Worm (Caenorhabditis elegans) whole organism, late embryonic: ENCODE data around the gene spin-1.

ENCODE experiments used
- C08G9.2 ChIP-seq: sonication (generic microtip); optimal IDR thresholded peaks from 2 replicates; lab custom pipeline; 2016; ENCODE audit warnings: mild to moderate bottlenecking, missing genetic modification characterization, moderate library complexity, missing compliant biosample characterization
- C38D4.7 ChIP-seq: fragments of 200-800 bp; sonication (Bioruptor generic); optimal IDR thresholded peaks from 2 replicates; lab custom pipeline; 2018; ENCODE audit warnings: mild to moderate bottlenecking, missing genetic modification characterization, moderate library complexity, missing compliant biosample characterization
- K09A11.1 ChIP-seq: sonication (generic microtip); optimal IDR thresholded peaks from 2 replicates; lab custom pipeline; 2017; ENCODE audit warnings: antibody characterized with exemption, mild to moderate bottlenecking, missing genetic modification characterization, missing compliant biosample characterization; ENCODE audit not compliant: insufficient read depth
- T23F11.4 ChIP-seq: fragments of 200-800 bp; sonication (Bioruptor generic); optimal IDR thresholded peaks from 2 replicates; lab custom pipeline; 2018; ENCODE audit warnings: mild to moderate bottlenecking, missing genetic modification characterization, missing compliant biosample characterization
- ama-1 ChIP-seq: fragments of 150-350 bp; optimal IDR thresholded peaks from 2 replicates; lab custom pipeline; 2014
- ceh-14 ChIP-seq: sonication (generic microtip); optimal IDR thresholded peaks from 2 replicates; lab custom pipeline; 2016; ENCODE audit warnings: missing genotype, missing genetic modification characterization, missing compliant biosample characterization
- ceh-22 ChIP-seq: sonication (generic microtip); optimal IDR thresholded peaks from 2 replicates; lab custom pipeline; 2017; ENCODE audit warnings: missing biosample characterization, missing genetic modification characterization
- ceh-24 ChIP-seq: sonication (generic microtip); optimal IDR thresholded peaks from 2 replicates; lab custom pipeline; 2016; ENCODE audit warnings: mild to moderate bottlenecking, missing genetic modification characterization, missing compliant biosample characterization
- ceh-45 ChIP-seq: fragments of 200-800 bp; sonication (Bioruptor generic); IDR thresholded peaks from 2 replicates; pipeline ENCODE4 v1.3.6; 2022; ENCODE audit warnings: missing genetic modification reagents, missing genetic modification characterization, missing compliant biosample characterization
- ceh-48 ChIP-seq: sonication (generic microtip); optimal IDR thresholded peaks from 2 replicates; lab custom pipeline; 2016; ENCODE audit warnings: missing genetic modification characterization, inconsistent platforms, missing compliant biosample characterization
- ceh-6 ChIP-seq: fragments of 200-800 bp; sonication (Bioruptor generic); optimal IDR thresholded peaks from 2 replicates; lab custom pipeline; 2018; ENCODE audit warnings: mild to moderate bottlenecking, missing genetic modification characterization, missing compliant biosample characterization
- che-1 ChIP-seq: sonication (generic microtip); optimal IDR thresholded peaks from 2 replicates; lab custom pipeline; 2016; ENCODE audit warnings: mild to moderate bottlenecking, missing genetic modification characterization, missing compliant biosample characterization
- dve-1 ChIP-seq: sonication (generic microtip); optimal IDR thresholded peaks from 2 replicates; lab custom pipeline; 2017; ENCODE audit warnings: antibody characterized with exemption, mild to moderate bottlenecking, missing genetic modification characterization, missing compliant biosample characterization
- elt-2 ChIP-seq: sonication (generic microtip); optimal IDR thresholded peaks from 2 replicates; lab custom pipeline; 2016; ENCODE audit warnings: missing genetic modification reagents, missing genetic modification characterization, missing compliant biosample characterization
- elt-4 ChIP-seq: sonication (generic microtip); optimal IDR thresholded peaks from 2 replicates; lab custom pipeline; 2016; ENCODE audit warnings: missing genetic modification characterization, missing compliant biosample characterization
- ets-4 ChIP-seq: sonication (generic microtip); optimal IDR thresholded peaks from 2 replicates; lab custom pipeline; 2016; ENCODE audit warnings: missing genetic modification characterization, missing compliant biosample characterization
- eyg-1 ChIP-seq: sonication (generic microtip); optimal IDR thresholded peaks from 2 replicates; lab custom pipeline; 2016; ENCODE audit warnings: missing genotype, missing genetic modification characterization, missing compliant biosample characterization
- fax-1 ChIP-seq: sonication (generic microtip); optimal IDR thresholded peaks from 2 replicates; lab custom pipeline; 2016; ENCODE audit warnings: missing genotype, missing genetic modification characterization, missing compliant biosample characterization
- fkh-10 ChIP-seq: fragments of 150-350 bp; optimal IDR thresholded peaks from 2 replicates; lab custom pipeline; 2014; ENCODE audit warnings: missing biosample characterization, missing genetic modification reagents, missing genetic modification characterization
- fkh-6 ChIP-seq: sonication (generic microtip); optimal IDR thresholded peaks from 2 replicates; lab custom pipeline; 2016; ENCODE audit warnings: missing genetic modification characterization, missing compliant biosample characterization
- gmeb-2 ChIP-seq: sonication (generic microtip); optimal IDR thresholded peaks from 2 replicates; lab custom pipeline; 2016; ENCODE audit warnings: missing genetic modification characterization, inconsistent platforms, missing compliant biosample characterization
- hlh-13 ChIP-seq: fragments of 200-800 bp; sonication (Bioruptor generic); optimal IDR thresholded peaks from 2 replicates; lab custom pipeline; 2018; ENCODE audit warnings: mild to moderate bottlenecking, missing genetic modification characterization, missing compliant biosample characterization
- hlh-15 ChIP-seq: sonication (generic microtip); optimal IDR thresholded peaks from 2 replicates; lab custom pipeline; 2016; ENCODE audit warnings: missing genetic modification characterization, missing compliant biosample characterization
- hlh-30 ChIP-seq: sonication (generic microtip); optimal IDR thresholded peaks from 2 replicates; lab custom pipeline; 2017; ENCODE audit warnings: antibody characterized with exemption, missing genetic modification characterization, missing compliant biosample characterization; ENCODE audit not compliant: insufficient read depth
- hlh-6 ChIP-seq: sonication (generic microtip); optimal IDR thresholded peaks from 2 replicates; lab custom pipeline; 2016; ENCODE audit warnings: missing genotype, missing genetic modification characterization, missing compliant biosample characterization
- hlh-8 ChIP-seq: sonication (generic microtip); optimal IDR thresholded peaks from 2 replicates; lab custom pipeline; 2016; ENCODE audit warnings: missing genotype, missing genetic modification characterization, missing compliant biosample characterization
- lin-11 ChIP-seq: fragments of 200-800 bp; sonication (Bioruptor generic); optimal IDR thresholded peaks from 2 replicates; lab custom pipeline; 2018; ENCODE audit warnings: mild to moderate bottlenecking, missing genetic modification characterization, missing compliant biosample characterization
- madf-2 ChIP-seq: sonication (generic microtip); optimal IDR thresholded peaks from 2 replicates; lab custom pipeline; 2017; ENCODE audit warnings: missing genetic modification characterization, missing compliant biosample characterization
- mec-3 ChIP-seq: sonication (generic microtip); optimal IDR thresholded peaks from 2 replicates; lab custom pipeline; 2016; ENCODE audit warnings: borderline replicate concordance, missing genetic modification characterization, missing compliant biosample characterization
- nfya-1 ChIP-seq: sonication (generic microtip); optimal IDR thresholded peaks from 2 replicates; lab custom pipeline; 2017; ENCODE audit warnings: missing genetic modification characterization, mild to moderate bottlenecking, missing compliant biosample characterization, antibody characterized with exemption, moderate library complexity
- npax-4 ChIP-seq: sonication (generic microtip); optimal IDR thresholded peaks from 2 replicates; lab custom pipeline; 2016; ENCODE audit warnings: missing genetic modification characterization, missing compliant biosample characterization
- odd-2 ChIP-seq: sonication (generic microtip); optimal IDR thresholded peaks from 2 replicates; lab custom pipeline; 2017; ENCODE audit warnings: antibody characterized with exemption, mild to moderate bottlenecking, missing genetic modification characterization, missing compliant biosample characterization
- pax-1 ChIP-seq: fragments of 150-350 bp; optimal IDR thresholded peaks from 2 replicates; lab custom pipeline; 2014; ENCODE audit warnings: missing biosample characterization, missing genetic modification characterization
- pha-2 ChIP-seq: sonication (generic microtip); optimal IDR thresholded peaks from 2 replicates; lab custom pipeline; 2017; ENCODE audit warnings: mild to moderate bottlenecking, missing genetic modification characterization, missing compliant biosample characterization
- pha-4 ChIP-seq: fragments of 150-350 bp; optimal IDR thresholded peaks from 2 replicates; lab custom pipeline; 2018; ENCODE audit warnings: missing biosample characterization, missing genetic modification reagents, missing genetic modification characterization
- pqm-1 ChIP-seq: sonication (generic microtip); optimal IDR thresholded peaks from 2 replicates; lab custom pipeline; 2016; ENCODE audit warnings: missing genetic modification characterization, missing compliant biosample characterization
- rnt-1 ChIP-seq: sonication (generic microtip); optimal IDR thresholded peaks from 2 replicates; lab custom pipeline; 2016; ENCODE audit warnings: missing genetic modification characterization, missing compliant biosample characterization
- sox-4 ChIP-seq: sonication (generic microtip); optimal IDR thresholded peaks from 2 replicates; lab custom pipeline; 2017; ENCODE audit warnings: mild to moderate bottlenecking, missing genetic modification characterization, inconsistent platforms, missing compliant biosample characterization
- tbx-7 ChIP-seq: sonication (generic microtip); optimal IDR thresholded peaks from 2 replicates; lab custom pipeline; 2016; ENCODE audit warnings: missing genotype, missing genetic modification characterization, missing compliant biosample characterization
- unc-42 ChIP-seq: sonication (generic microtip); optimal IDR thresholded peaks from 2 replicates; lab custom pipeline; 2016; ENCODE audit warnings: missing genotype, missing genetic modification characterization, missing compliant biosample characterization
- unc-55 ChIP-seq: sonication (generic microtip); optimal IDR thresholded peaks from 2 replicates; lab custom pipeline; 2017; ENCODE audit warnings: missing biosample characterization, missing genetic modification reagents, missing genetic modification characterization
- zip-5 ChIP-seq: sonication (generic microtip); optimal IDR thresholded peaks from 2 replicates; lab custom pipeline; 2016; ENCODE audit warnings: missing genetic modification characterization, missing compliant biosample characterization

The spin-1 gene

ce11 chrV:12111452-12111851 lies 3.3 kb upstream of the spin-1 start, which contains the start of gene lhpp-1:
Gene lhpp-1, minus strand, starts transcription at chrV:12111805.
- TF ChIP-seq zip-5 (tag; lab: Kevin White, UChicago), result no peak
- peak; percentile 33 for TF ChIP-seq unc-55 (GFP tag; lab: Kevin White, UChicago)
- peak; percentile 55 for TF ChIP-seq hlh-30
- no peak for TF ChIP-seq fkh-10 (GFP tag; lab: Kevin White, UChicago)
- no peak for TF ChIP-seq rnt-1 (tag; lab: Kevin White, UChicago)
- no peak for TF ChIP-seq ceh-24 (tag; lab: Kevin White, UChicago)
- no peak for TF ChIP-seq T23F11.4

- no peak for TF ChIP-seq unc-55 (GFP tag; lab: Kevin White, UChicago)
- TF ChIP-seq npax-4 (tag; lab: Kevin White, UChicago), result no peak
- TF ChIP-seq rnt-1 (tag; lab: Kevin White, UChicago), result no peak
- no peak for TF ChIP-seq madf-2 (tag; lab: Kevin White, UChicago)
- TF ChIP-seq sox-4, result no peak
- TF ChIP-seq hlh-6 (tag; lab: Kevin White, UChicago), result no peak
- no peak for TF ChIP-seq ceh-48 (tag; lab: Kevin White, UChicago)
- no peak for TF ChIP-seq unc-42 (tag; lab: Kevin White, UChicago)
- TF ChIP-seq lin-11 (tag; lab: Kevin White, UChicago), result no peak
- TF ChIP-seq pha-2 (tag; lab: Kevin White, UChicago), result no peak
- no peak for TF ChIP-seq hlh-13 (GFP tag; lab: Kevin White, UChicago)
- no peak for TF ChIP-seq elt-2 (tag; lab: Kevin White, UChicago)
- TF ChIP-seq ceh-6 (GFP tag; lab: Kevin White, UChicago), result no peak
- no peak for TF ChIP-seq C38D4.7 (GFP tag; lab: Kevin White, UChicago)
These were observed 1.1 kb upstream of the spin-1 start for ce11 chrV:12113726-12114125.

ce11 chrV:12115150-12115549 lies 357 bp downstream of the spin-1 start:
- TF ChIP-seq fkh-6 (tag; lab: Kevin White, UChicago) (no peak), K09A11.1 (tag; lab: Kevin White, UChicago) (no peak), fax-1 (tag; lab: Kevin White, UChicago) (no peak), ceh-14 (no peak), hlh-13 (GFP tag; lab: Kevin White, UChicago) (no peak), che-1 (tag; lab: Kevin White, UChicago) (no peak), hlh-8 (tag; lab: Kevin White, UChicago) (no peak), T23F11.4 (no peak), pqm-1 (tag; lab: Kevin White, UChicago) (no peak), elt-2 (tag; lab: Kevin White, UChicago) (no peak), mec-3 (no peak), nfya-1 (no peak), ceh-22 (tag; lab: Kevin White, UChicago) (no peak)

ce11 chrV:12117567-12118053 lies 2.8 kb downstream of the spin-1 start, which contains the start of gene C13C4.8:
Gene C13C4.8, plus strand, starts transcription at chrV:12118003.
- TF ChIP-seq ceh-24 (tag; lab: Kevin White, UChicago), result no peak
- TF ChIP-seq dve-1 (tag; lab: Kevin White, UChicago), result no peak

ce11 chrV:12120381-12120780 lies 5.6 kb downstream of the spin-1 start, which contains the start of gene C13C4.7:
Gene C13C4.7, minus strand, starts transcription at chrV:12120481.
- TF ChIP-seq odd-2 (tag; lab: Kevin White, UChicago) (no peak), ceh-48 (tag; lab: Kevin White, UChicago) (no peak), ets-4 (no peak), elt-4 (tag; lab: Kevin White, UChicago) (no peak), lin-11 (tag; lab: Kevin White, UChicago) (no peak), ama-1 (lab: Kevin White, UChicago) (no peak), tbx-7 (tag; lab: Kevin White, UChicago) (no peak), pha-4 (tag; lab: Kevin White, UChicago) (no peak), eyg-1 (no peak), fkh-10 (GFP tag; lab: Kevin White, UChicago) (no peak), gmeb-2 (tag; lab: Kevin White, UChicago) (no peak), ceh-45 (GFP tag; lab: Robert Waterston, UW) (no peak), sox-4 (no peak), pax-1 (tag; lab: Kevin White, UChicago) (no peak), C08G9.2 (tag; lab: Kevin White, UChicago) (no peak), T23F11.4 (no peak), hlh-15 (tag; lab: Kevin White, UChicago) (no peak)
- TF ChIP-seq, all 69 proteins: peak for 0
